Fruit fly (Drosophila melanogaster): Measurements from ENCODE around the gene LysS.

DNA sequence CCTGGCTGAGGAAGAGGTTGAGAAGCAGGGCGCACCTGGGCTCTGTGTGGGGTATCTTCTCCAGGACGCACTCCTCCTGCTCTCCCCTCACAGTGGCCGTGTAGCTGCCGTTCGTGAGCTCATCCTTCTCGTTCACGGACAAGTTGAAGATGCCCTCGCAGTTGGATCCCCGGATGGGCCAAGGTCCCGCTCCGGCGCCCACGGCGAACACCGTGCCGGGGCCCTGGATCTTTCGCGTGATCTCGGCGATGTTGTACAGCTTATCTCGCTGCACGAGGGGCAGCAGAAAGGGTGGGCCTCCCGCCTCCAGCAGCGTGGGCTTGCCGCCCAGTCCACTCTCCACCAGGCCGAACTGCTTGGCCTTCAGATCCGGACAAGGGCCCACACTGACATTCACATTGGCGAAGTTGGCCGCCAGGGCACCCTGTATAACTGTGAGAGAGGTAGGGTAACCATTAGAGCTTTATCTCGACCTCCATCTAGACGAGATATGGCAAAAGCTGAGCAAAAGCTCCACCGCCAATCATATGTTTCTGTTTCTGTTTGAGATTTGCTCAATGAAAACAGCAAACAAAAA, 23.6 kb upstream of the LysS start:
- no peak for TF ChIP-seq CG11762 (GFP tag; optimal IDR thresholded peaks at IDR 0.05; ENCODE audit: insufficient read depth)
- no peak for TF ChIP-seq OdsH (GFP tag; optimal IDR thresholded peaks at IDR 0.05)
- no peak for TF ChIP-seq CG32006 (GFP tag; optimal IDR thresholded peaks at IDR 0.05)
- no peak for TF ChIP-seq Sox102F (GFP tag; optimal IDR thresholded peaks at IDR 0.05)
- no peak for TF ChIP-seq dsx (GFP tag; optimal IDR thresholded peaks at IDR 0.05; ENCODE audit: poor library complexity, severe bottlenecking)

All from whole organism, prepupa.